Worm (Caenorhabditis elegans) whole organism, L1 larva: ENCODE measurements around the gene F44E2.3.
"Not testable (repeated sequence)": the region's sequence is repeated elsewhere in the genome, so short reads cannot be mapped to it uniquely, and the experiment has no call there.

Experiments used
- aly-2 ChIP-seq: fragments of 150-350 bp; optimal IDR thresholded peaks from 2 replicates; lab custom pipeline; 2014; ENCODE audit warnings: missing biosample characterization, missing genetic modification characterization
- elt-3 ChIP-seq, 6 experiments: fragments of 150-350 bp in 1 of 6; sonication (generic microtip); optimal IDR thresholded peaks; 2 replicates each; lab custom pipeline; 2017 to 2018; ENCODE audit warnings: missing biosample characterization in 6 of 6, missing genetic modification characterization in 6 of 6, inconsistent platforms in 1 of 6
- grh-1 ChIP-seq: fragments of 200-800 bp; sonication (Bioruptor generic); IDR thresholded peaks from 2 replicates; pipeline ENCODE4 v1.3.6; 2022; ENCODE audit warnings: missing genetic modification reagents, missing genetic modification characterization, missing compliant biosample characterization
- mab-9 ChIP-seq: fragments of 200-800 bp; sonication (Bioruptor generic); IDR thresholded peaks from 2 replicates; pipeline ENCODE4 v1.3.6; 2022; ENCODE audit warnings: missing genetic modification reagents, missing genetic modification characterization, missing compliant biosample characterization
- nhr-11 ChIP-seq: fragments of 150-350 bp; optimal IDR thresholded peaks from 2 replicates; lab custom pipeline; 2014; ENCODE audit warnings: missing biosample characterization, missing genetic modification characterization
- nhr-12 ChIP-seq: sonication (generic microtip); optimal IDR thresholded peaks from 2 replicates; lab custom pipeline; 2017; ENCODE audit warnings: missing biosample characterization, missing genetic modification characterization
- unc-62 ChIP-seq: fragments of 150-350 bp; optimal IDR thresholded peaks from 2 replicates; lab custom pipeline; 2014; ENCODE audit warnings: missing biosample characterization, missing genetic modification reagents, missing genetic modification characterization
- zag-1 ChIP-seq: fragments of 150-350 bp; optimal IDR thresholded peaks from 2 replicates; lab custom pipeline; 2014; ENCODE audit warnings: missing biosample characterization, missing genetic modification characterization

ce11 chrIII:8852402-8852801 is 23.3 kb upstream of the F44E2.3 start:
- not testable (repeated sequence) for TF ChIP-seq nhr-12 (tag; lab: Kevin White, UChicago); mab-9 (GFP tag; lab: Robert Waterston, UW); unc-62; grh-1 (GFP tag; lab: Robert Waterston, UW); aly-2 (tag; lab: Kevin White, UChicago); nhr-11 (tag; lab: Kevin White, UChicago); elt-3 (tag; optimal IDR thresholded peaks at IDR 0.05; lab: Kevin White, UChicago); zag-1 (tag; lab: Kevin White, UChicago)
